Fruit fly (Drosophila melanogaster) whole organism, prepupa: ENCODE data around the gene His4r.

ENCODE experiments used
- CG10631 ChIP-seq: fragments of 200-800 bp; sonication (Bioruptor generic); optimal IDR thresholded peaks from 2 replicates; lab custom pipeline; 2016; ENCODE audit warnings: missing biosample characterization, missing genetic modification characterization
- CG10669 ChIP-seq: fragments of 200-800 bp; sonication (Bioruptor generic); optimal IDR thresholded peaks from 3 replicates; lab custom pipeline; 2018; ENCODE audit warnings: missing biosample characterization, mild to moderate bottlenecking, missing genetic modification characterization, moderate library complexity
- CG11762 ChIP-seq: fragments of 200-800 bp; sonication (Bioruptor generic); optimal IDR thresholded peaks from 3 replicates; lab custom pipeline; 2016; ENCODE audit warnings: missing biosample characterization, missing genetic modification characterization; ENCODE audit not compliant: insufficient read depth
- CG11902 ChIP-seq: fragments of 200-800 bp; sonication (Bioruptor generic); optimal IDR thresholded peaks from 3 replicates; lab custom pipeline; 2016; ENCODE audit warnings: missing biosample characterization, missing genetic modification characterization
- CG15336 ChIP-seq: fragments of 200-800 bp; sonication (Bioruptor generic); IDR thresholded peaks from 2 replicates; pipeline ENCODE4 v1.3.6; 2022; ENCODE audit warnings: missing biosample characterization, missing genetic modification characterization
- CG1621 ChIP-seq: fragments of 200-800 bp; sonication (Bioruptor generic); optimal IDR thresholded peaks from 3 replicates; lab custom pipeline; 2018; ENCODE audit warnings: missing biosample characterization, mild to moderate bottlenecking, missing genetic modification characterization
- CG16779 ChIP-seq: fragments of 200-800 bp; sonication (Bioruptor generic); optimal IDR thresholded peaks from 3 replicates; lab custom pipeline; 2017; ENCODE audit warnings: missing biosample characterization, mild to moderate bottlenecking, missing genetic modification characterization
- CG3032 ChIP-seq: fragments of 200-800 bp; optimal IDR thresholded peaks from 2 replicates; lab custom pipeline; 2019; ENCODE audit warnings: missing biosample characterization, mild to moderate bottlenecking, missing genetic modification characterization, moderate library complexity
- CG32006 ChIP-seq: fragments of 200-800 bp; sonication (Bioruptor generic); optimal IDR thresholded peaks from 3 replicates; lab custom pipeline; 2017; ENCODE audit warnings: missing biosample characterization, mild to moderate bottlenecking, missing genetic modification characterization
- CG34406 ChIP-seq: fragments of 200-800 bp; sonication (Bioruptor generic); optimal IDR thresholded peaks from 3 replicates; lab custom pipeline; 2016; ENCODE audit warnings: missing biosample characterization, missing genetic modification characterization
- CG3919 ChIP-seq: fragments of 200-800 bp; sonication (Bioruptor generic); optimal IDR thresholded peaks from 3 replicates; lab custom pipeline; 2016; ENCODE audit warnings: missing biosample characterization, missing genetic modification characterization
- CG4318 ChIP-seq: fragments of 200-800 bp; sonication (Bioruptor generic); optimal IDR thresholded peaks from 3 replicates; lab custom pipeline; 2017; ENCODE audit warnings: missing biosample characterization, mild to moderate bottlenecking, missing genetic modification characterization
- CG6163 ChIP-seq: fragments of 200-800 bp; sonication (Bioruptor generic); IDR thresholded peaks from 3 replicates; pipeline ENCODE4 v1.3.6; 2022; ENCODE audit warnings: missing biosample characterization, missing genetic modification characterization
- CG6276 ChIP-seq: fragments of 200-800 bp; sonication (Bioruptor generic); optimal IDR thresholded peaks from 2 replicates; lab custom pipeline; 2017; ENCODE audit warnings: missing biosample characterization, mild to moderate bottlenecking, missing genetic modification characterization
- CG6792 ChIP-seq: fragments of 200-800 bp; sonication (Bioruptor generic); optimal IDR thresholded peaks from 3 replicates; lab custom pipeline; 2016; ENCODE audit warnings: missing biosample characterization, missing genetic modification characterization
- CG6808 ChIP-seq: fragments of 200-800 bp; sonication (Bioruptor generic); optimal IDR thresholded peaks from 3 replicates; lab custom pipeline; 2017; ENCODE audit warnings: missing biosample characterization, missing genetic modification characterization, mild to moderate bottlenecking, moderate library complexity, missing genetic modification reagents
- CG6854 ChIP-seq: fragments of 200-800 bp; sonication (Bioruptor generic); optimal IDR thresholded peaks from 2 replicates; lab custom pipeline; 2017; ENCODE audit warnings: missing biosample characterization, mild to moderate bottlenecking, missing genetic modification characterization
- CG8119 ChIP-seq: fragments of 200-800 bp; sonication (Bioruptor generic); IDR thresholded peaks from 3 replicates; pipeline ENCODE4 v1.3.6; 2022; ENCODE audit warnings: missing biosample characterization, missing genetic modification characterization
- CG8319 ChIP-seq: fragments of 200-800 bp; sonication (Bioruptor generic); optimal IDR thresholded peaks from 3 replicates; lab custom pipeline; 2016; ENCODE audit warnings: missing biosample characterization, missing genetic modification characterization
- CG8632 ChIP-seq: fragments of 200-800 bp; sonication (Bioruptor generic); optimal IDR thresholded peaks from 3 replicates; lab custom pipeline; 2016; ENCODE audit warnings: missing biosample characterization, missing genetic modification characterization
- Eip75B ChIP-seq: fragments of 200-800 bp; sonication (Bioruptor generic); optimal IDR thresholded peaks from 3 replicates; lab custom pipeline; 2016; ENCODE audit warnings: missing biosample characterization, missing genetic modification characterization
- Eip78C ChIP-seq: fragments of 200-800 bp; sonication (Bioruptor generic); peaks from one replicate; lab custom pipeline; 2016; ENCODE audit warnings: missing biosample characterization, missing genetic modification characterization
- Ets96B ChIP-seq: fragments of 200-800 bp; optimal IDR thresholded peaks from 2 replicates; lab custom pipeline; 2019; ENCODE audit warnings: missing biosample characterization, mild to moderate bottlenecking, missing genetic modification characterization, moderate library complexity
- Hr38 ChIP-seq: sonication (Bioruptor generic); optimal IDR thresholded peaks from 2 replicates; lab custom pipeline; 2016; ENCODE audit warnings: missing biosample characterization, missing genetic modification characterization
- Hr39 ChIP-seq: fragments of 200-800 bp; sonication (Bioruptor generic); optimal IDR thresholded peaks from 2 replicates; lab custom pipeline; 2016; ENCODE audit warnings: missing biosample characterization, missing genetic modification characterization
- Hr4 ChIP-seq: fragments of 200-800 bp; sonication (Bioruptor generic); optimal IDR thresholded peaks from 3 replicates; lab custom pipeline; 2016; ENCODE audit warnings: missing biosample characterization, missing genetic modification characterization
- Lpt ChIP-seq: fragments of 200-800 bp; sonication (Bioruptor generic); optimal IDR thresholded peaks from 3 replicates; lab custom pipeline; 2016; ENCODE audit warnings: missing biosample characterization, missing genetic modification characterization
- Met ChIP-seq: fragments of 200-800 bp; sonication (Bioruptor generic); optimal IDR thresholded peaks from 3 replicates; lab custom pipeline; 2016; ENCODE audit warnings: missing biosample characterization, missing genetic modification characterization
- OdsH ChIP-seq: fragments of 200-800 bp; sonication (Bioruptor generic); optimal IDR thresholded peaks from 3 replicates; lab custom pipeline; 2016; ENCODE audit warnings: missing biosample characterization, missing genetic modification characterization
- Smox ChIP-seq: fragments of 200-800 bp; sonication (Bioruptor generic); optimal IDR thresholded peaks from 3 replicates; lab custom pipeline; 2016; ENCODE audit warnings: missing biosample characterization, missing genetic modification characterization
- Sox102F ChIP-seq: fragments of 200-800 bp; sonication (Bioruptor generic); optimal IDR thresholded peaks from 2 replicates; lab custom pipeline; 2016; ENCODE audit warnings: missing biosample characterization, mild to moderate bottlenecking, missing genetic modification characterization
- Sox14 ChIP-seq: fragments of 200-800 bp; sonication (Bioruptor generic); optimal IDR thresholded peaks from 3 replicates; lab custom pipeline; 2016; ENCODE audit warnings: missing biosample characterization, missing genetic modification characterization
- Sox15 ChIP-seq: fragments of 200-800 bp; sonication (Bioruptor generic); optimal IDR thresholded peaks from 3 replicates; lab custom pipeline; 2016; ENCODE audit warnings: missing biosample characterization, missing genetic modification characterization
- achi ChIP-seq: fragments of 200-800 bp; sonication (Bioruptor generic); optimal IDR thresholded peaks from 3 replicates; lab custom pipeline; 2016; ENCODE audit warnings: missing biosample characterization, missing genetic modification characterization
- cyc ChIP-seq: fragments of 200-800 bp; sonication (Bioruptor generic); optimal IDR thresholded peaks from 3 replicates; lab custom pipeline; 2016; ENCODE audit warnings: missing biosample characterization, missing genetic modification characterization
- dac ChIP-seq: fragments of 200-800 bp; sonication (Bioruptor generic); optimal IDR thresholded peaks from 2 replicates; lab custom pipeline; 2017; ENCODE audit warnings: missing biosample characterization, mild to moderate bottlenecking, missing genetic modification characterization
- dsx ChIP-seq: fragments of 200-800 bp; optimal IDR thresholded peaks from 3 replicates; lab custom pipeline; 2019; ENCODE audit warnings: missing biosample characterization, mild to moderate bottlenecking, missing genetic modification characterization, moderate library complexity; ENCODE audit not compliant: poor library complexity, severe bottlenecking
- eg ChIP-seq: fragments of 200-800 bp; sonication (Bioruptor generic); IDR thresholded peaks from 3 replicates; pipeline ENCODE4 v1.3.6; 2022; ENCODE audit warnings: missing biosample characterization, missing genetic modification characterization
- esn ChIP-seq: fragments of 200-800 bp; sonication (Bioruptor generic); optimal IDR thresholded peaks from 2 replicates; lab custom pipeline; 2016; ENCODE audit warnings: missing biosample characterization, mild to moderate bottlenecking, missing genetic modification characterization, moderate library complexity
- fd59A ChIP-seq: fragments of 200-800 bp; sonication (Bioruptor generic); optimal IDR thresholded peaks from 2 replicates; lab custom pipeline; 2017; ENCODE audit warnings: missing biosample characterization, mild to moderate bottlenecking, missing genetic modification characterization, missing genetic modification reagents
- fkh ChIP-seq: fragments of 200-800 bp; sonication (Bioruptor generic); optimal IDR thresholded peaks from 3 replicates; lab custom pipeline; 2017; ENCODE audit warnings: missing biosample characterization, mild to moderate bottlenecking, missing genetic modification characterization, moderate library complexity
- lz ChIP-seq: fragments of 200-800 bp; sonication (Bioruptor generic); optimal IDR thresholded peaks from 3 replicates; lab custom pipeline; 2016; ENCODE audit warnings: missing biosample characterization, missing genetic modification characterization
- net ChIP-seq: fragments of 200-800 bp; sonication (Bioruptor generic); optimal IDR thresholded peaks from 3 replicates; lab custom pipeline; 2016; ENCODE audit warnings: missing biosample characterization, missing genetic modification characterization
- pdm3 ChIP-seq: fragments of 200-800 bp; sonication (Bioruptor generic); optimal IDR thresholded peaks from 3 replicates; lab custom pipeline; 2016; ENCODE audit warnings: missing biosample characterization, missing genetic modification characterization
- salr ChIP-seq, 2 experiments: fragments of 200-800 bp; sonication (Bioruptor generic); optimal IDR thresholded peaks; 3 replicates each; lab custom pipeline; 2016 to 2018; ENCODE audit warnings: missing biosample characterization in 2 of 2, missing genetic modification characterization in 2 of 2, mild to moderate bottlenecking in 1 of 2
- spab ChIP-seq: fragments of 200-800 bp; sonication (Bioruptor generic); optimal IDR thresholded peaks from 2 replicates; lab custom pipeline; 2017; ENCODE audit warnings: missing biosample characterization, mild to moderate bottlenecking, missing genetic modification characterization, missing genetic modification reagents
- ss ChIP-seq, 2 experiments: fragments of 200-800 bp; sonication (Bioruptor generic); optimal IDR thresholded peaks; 2 replicates in 1 of 2; 3 replicates in 1 of 2; lab custom pipeline; 2017 to 2018; ENCODE audit warnings: mild to moderate bottlenecking in 2 of 2, missing biosample characterization in 2 of 2, missing genetic modification characterization in 2 of 2, moderate library complexity in 1 of 2
- svp ChIP-seq: fragments of 200-800 bp; sonication (Bioruptor generic); peaks from one replicate; lab custom pipeline; 2016; ENCODE audit warnings: missing biosample characterization, missing genetic modification characterization
- topi ChIP-seq: fragments of 200-800 bp; sonication (Bioruptor generic); optimal IDR thresholded peaks from 3 replicates; lab custom pipeline; 2016; ENCODE audit warnings: missing biosample characterization, missing genetic modification characterization
- vri ChIP-seq: fragments of 200-800 bp; sonication (Bioruptor generic); optimal IDR thresholded peaks from 3 replicates; lab custom pipeline; 2016; ENCODE audit warnings: missing biosample characterization, mild to moderate bottlenecking, missing genetic modification characterization

His4r gene

DNA sequence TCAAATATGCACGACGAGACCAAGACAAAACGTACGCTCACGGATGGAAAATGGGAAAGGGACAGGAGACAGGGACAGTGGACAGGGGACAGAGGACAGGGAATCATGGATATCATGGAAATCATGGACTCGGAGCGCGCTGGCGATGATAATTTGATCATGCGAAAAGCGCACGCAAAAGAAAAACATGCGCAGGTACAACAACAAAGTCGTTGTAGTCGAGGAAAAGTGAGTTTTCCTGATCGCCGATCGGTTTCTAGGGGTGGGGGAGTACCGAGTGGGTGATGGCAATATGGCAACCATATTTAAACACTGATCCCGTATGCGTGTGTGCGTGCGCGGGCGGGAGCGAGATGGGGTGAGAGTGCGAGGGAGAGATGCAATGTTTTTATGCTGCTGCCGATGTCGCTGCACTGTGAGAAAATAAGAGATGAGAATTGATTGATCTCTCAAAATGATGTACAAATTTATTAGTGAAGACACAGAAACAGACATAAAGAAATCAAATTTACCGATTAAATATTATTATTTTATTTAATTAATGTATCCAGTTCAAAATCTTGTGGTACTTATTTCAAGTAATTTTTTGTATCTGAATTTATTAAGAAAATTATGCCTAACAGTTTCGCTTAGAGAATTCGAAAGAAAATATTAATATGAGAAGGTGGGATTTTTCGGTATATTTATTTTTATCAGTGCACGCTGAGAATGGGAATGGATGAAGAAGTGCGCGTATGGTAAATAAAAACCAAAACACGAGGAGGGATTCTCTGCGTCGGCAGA, 34.6 kb upstream of the His4r start:
- peak; percentile 45 for TF ChIP-seq dsx (GFP tag; lab: Kevin White, UChicago)
- peak; percentile 48 for TF ChIP-seq fd59A (GFP tag; lab: Kevin White, UChicago)
- TF ChIP-seq svp (GFP tag; lab: Kevin White, UChicago) = peak; percentile 48
- TF ChIP-seq salr (GFP tag; optimal IDR thresholded peaks at IDR 0.05; lab: Kevin White, UChicago) = peak in 1 of 2 experiments; percentile 71
- TF ChIP-seq Lpt (GFP tag; lab: Kevin White, UChicago) = peak; percentile 47
- TF ChIP-seq Eip75B (GFP tag; lab: Kevin White, UChicago) = peak; percentile 36
- peak; percentile 37 for TF ChIP-seq CG8632
- TF ChIP-seq CG16779 (tag; lab: Kevin White, UChicago) = peak; percentile 32
- peak; percentile 25 for TF ChIP-seq pdm3 (GFP tag; lab: Kevin White, UChicago)
- no peak for TF ChIP-seq Sox15 (GFP tag; lab: Kevin White, UChicago)
- peak; percentile 55 for TF ChIP-seq net (GFP tag; lab: Kevin White, UChicago)
- peak; percentile 44 for TF ChIP-seq CG6276 (GFP tag; lab: Kevin White, UChicago)
- TF ChIP-seq fkh (GFP tag; lab: Kevin White, UChicago) = peak; percentile 59
- peak; percentile 23 for TF ChIP-seq Sox14
- no peak for TF ChIP-seq lz (GFP tag; lab: Kevin White, UChicago)
- TF ChIP-seq CG1621 (tag; lab: Kevin White, UChicago) = peak; percentile 45
- TF ChIP-seq CG4318 (GFP tag; lab: Kevin White, UChicago) = peak; percentile 47
- TF ChIP-seq CG6163 (GFP tag; lab: Robert Waterston, UW) = 0 out of 3 replicates have a peak, but pooled peaks have one; percentile 25
- peak; percentile 78 for TF ChIP-seq CG8119
- TF ChIP-seq topi (GFP tag; lab: Kevin White, UChicago) = peak; percentile 0
- TF ChIP-seq vri (GFP tag; lab: Kevin White, UChicago) = no peak
- TF ChIP-seq Hr4 (GFP tag; lab: Kevin White, UChicago) = peak; percentile 46
- TF ChIP-seq spab (GFP tag; lab: Kevin White, UChicago) = peak; percentile 62
- no peak for TF ChIP-seq Sox102F (GFP tag; lab: Kevin White, UChicago)
- TF ChIP-seq Hr38 = no peak
- TF ChIP-seq CG32006 = peak; percentile 73
- peak; percentile 72 for TF ChIP-seq CG6808 (GFP tag; lab: Kevin White, UChicago)
- TF ChIP-seq Eip78C = peak; percentile 77
- peak; percentile 63 for TF ChIP-seq CG34406 (GFP tag; lab: Kevin White, UChicago)
- peak; percentile 70 for TF ChIP-seq CG15336
- TF ChIP-seq CG10631 = peak; percentile 74
- TF ChIP-seq esn (GFP tag; lab: Kevin White, UChicago) = peak; percentile 20
- peak; percentile 11 for TF ChIP-seq Smox
- TF ChIP-seq Ets96B (tag; lab: Kevin White, UChicago) = peak; percentile 79
- peak; percentile 66 for TF ChIP-seq OdsH (GFP tag; lab: Kevin White, UChicago)
- TF ChIP-seq cyc (GFP tag; lab: Kevin White, UChicago) = no peak
- no peak for TF ChIP-seq CG11902 (GFP tag; lab: Kevin White, UChicago)
- TF ChIP-seq CG11762 (GFP tag; lab: Kevin White, UChicago) = peak; percentile 20
- TF ChIP-seq ss (GFP tag; optimal IDR thresholded peaks at IDR 0.05; lab: Kevin White, UChicago) = peak; percentile 64 to 66
- peak; percentile 75 for TF ChIP-seq CG3032
- peak; percentile 56 for TF ChIP-seq CG6792 (GFP tag; lab: Kevin White, UChicago)
- peak; percentile 60 for TF ChIP-seq achi
- no peak for TF ChIP-seq Hr39 (GFP tag; lab: Kevin White, UChicago)
- TF ChIP-seq CG3919 = peak; percentile 59
- TF ChIP-seq Met (GFP tag; lab: Kevin White, UChicago) = peak; percentile 31
- peak; percentile 55 for TF ChIP-seq eg (GFP tag; lab: Robert Waterston, UW)
- no peak for TF ChIP-seq CG6854 (GFP tag; lab: Kevin White, UChicago)
- TF ChIP-seq CG10669 (GFP tag; lab: Kevin White, UChicago) = peak; percentile 62
- TF ChIP-seq CG8319 (GFP tag; lab: Kevin White, UChicago) = no peak
- no peak for TF ChIP-seq dac
